Worm (Caenorhabditis elegans): ENCODE data around the gene C47D2.1.
A peak's percentile ranks its signal among the peaks of the same experiment; 100 is the strongest.
"Not testable (repeated sequence)": the region's sequence is repeated elsewhere in the genome, so short reads cannot be mapped to it uniquely, and the experiment has no call there.

Gene C47D2.1

ce11 chrX:8214424-8215115 is at the start of gene C47D2.1:
Gene C47D2.1 (plus strand): TSS chrX:8215065.
- TF ChIP-seq ZK546.5 (tag; optimal IDR thresholded peaks at IDR 0.05) (no peak), elt-2 (tag; optimal IDR thresholded peaks at IDR 0.05) (no peak), nhr-25 (tag; optimal IDR thresholded peaks at IDR 0.05) (no peak), lsy-12 (tag; optimal IDR thresholded peaks at IDR 0.05) (no peak), nhr-11 (tag; optimal IDR thresholded peaks at IDR 0.05) (no peak), pha-4 (tag; optimal IDR thresholded peaks at IDR 0.05) (no peak), elt-3 (tag; optimal IDR thresholded peaks at IDR 0.05) (no peak)

ce11 chrX:8169534-8169933 is 45.3 kb upstream of the C47D2.1 start, which contains the start of gene C17H11.2:
Gene C17H11.2 (plus strand): TSS chrX:8169930.
- TF ChIP-seq pha-4 (tag; optimal IDR thresholded peaks at IDR 0.05) (peak; percentile 43), elt-2 (tag; optimal IDR thresholded peaks at IDR 0.05) (peak; percentile 33), fkh-10 (GFP tag; optimal IDR thresholded peaks at IDR 0.05) (no peak), lin-39 (tag; optimal IDR thresholded peaks at IDR 0.05) (no peak), ceh-16 (tag; optimal IDR thresholded peaks at IDR 0.05) (no peak), hmg-11 (tag; optimal IDR thresholded peaks at IDR 0.05) (peak; percentile 39), elt-1 (tag; optimal IDR thresholded peaks at IDR 0.05) (no peak), nfya-1 (tag; optimal IDR thresholded peaks at IDR 0.05; ENCODE audit: insufficient read depth) (no peak), nhr-23 (tag; optimal IDR thresholded peaks at IDR 0.05) (peak; percentile 41), unc-62 (GFP tag; optimal IDR thresholded peaks at IDR 0.05) (no peak)

ce11 chrX:8173610-8174009 is 41.3 kb upstream of the C47D2.1 start, which contains the start of gene C17H11.1:
Gene C17H11.1 (plus strand): TSS chrX:8173910.
- TF ChIP-seq lin-15B (tag; optimal IDR thresholded peaks at IDR 0.05) (no peak), nhr-76 (tag; optimal IDR thresholded peaks at IDR 0.05) (no peak)

- not testable (repeated sequence) for TF ChIP-seq ama-1 (optimal IDR thresholded peaks at IDR 0.05); nhr-23 (tag; optimal IDR thresholded peaks at IDR 0.05); eor-1 (tag; optimal IDR thresholded peaks at IDR 0.05)
Observed at ce11 chrX:8181590-8182311, 33.1 kb upstream of the C47D2.1 start, which contains the start of gene C17H11.4. Gene C17H11.4 (minus strand): TSS chrX:8181640.

- no peak for TF ChIP-seq hmg-11 (tag; optimal IDR thresholded peaks at IDR 0.05)
- TF ChIP-seq egl-27 (tag; optimal IDR thresholded peaks at IDR 0.05), result no peak
- no peak for TF ChIP-seq elt-3 (tag; optimal IDR thresholded peaks at IDR 0.05)
- no peak for TF ChIP-seq ZK546.5 (tag; optimal IDR thresholded peaks at IDR 0.05)
- no peak for TF ChIP-seq eor-1 (tag; optimal IDR thresholded peaks at IDR 0.05)
- TF ChIP-seq ztf-4 (tag; optimal IDR thresholded peaks at IDR 0.05), result no peak
- no peak for TF ChIP-seq nhr-23 (tag; optimal IDR thresholded peaks at IDR 0.05)
- no peak for TF ChIP-seq ceh-9 (tag; optimal IDR thresholded peaks at IDR 0.05)
- TF ChIP-seq nhr-28 (tag; optimal IDR thresholded peaks at IDR 0.05), result no peak
- TF ChIP-seq nhr-76 (tag; optimal IDR thresholded peaks at IDR 0.05), result no peak
- no peak for TF ChIP-seq fos-1 (tag; optimal IDR thresholded peaks at IDR 0.05)
- TF ChIP-seq snpc-4 (tag; optimal IDR thresholded peaks at IDR 0.05), result no peak
- no peak for TF ChIP-seq jun-1 (tag; optimal IDR thresholded peaks at IDR 0.05)
- TF ChIP-seq pha-4 (tag; optimal IDR thresholded peaks at IDR 0.05), result no peak
- no peak for TF ChIP-seq nhr-77 (tag; optimal IDR thresholded peaks at IDR 0.05)
- no peak for TF ChIP-seq fkh-10 (GFP tag; optimal IDR thresholded peaks at IDR 0.05)
Observed at ce11 chrX:8185037-8185436, 29.8 kb upstream of the C47D2.1 start, which contains the start of gene C17H11.5. Gene C17H11.5 (minus strand): TSS chrX:8185137.

- TF ChIP-seq ceh-28 (tag; optimal IDR thresholded peaks at IDR 0.05) (peak; percentile 16), egl-5 (tag; optimal IDR thresholded peaks at IDR 0.05) (peak; percentile 18), zag-1 (tag; optimal IDR thresholded peaks at IDR 0.05) (no peak), egl-27 (tag; optimal IDR thresholded peaks at IDR 0.05) (no peak), elt-2 (tag; optimal IDR thresholded peaks at IDR 0.05) (peak; percentile 56), hmg-11 (tag; optimal IDR thresholded peaks at IDR 0.05) (no peak), tbx-2 (tag; optimal IDR thresholded peaks at IDR 0.05) (no peak), ama-1 (optimal IDR thresholded peaks at IDR 0.05) (peak; percentile 2), snpc-4 (tag; optimal IDR thresholded peaks at IDR 0.05) (no peak), pha-4 (tag; optimal IDR thresholded peaks at IDR 0.05) (peak; percentile 4)
Observed at ce11 chrX:8193213-8193612, 21.7 kb upstream of the C47D2.1 start.

All from whole organism, L3 larva.